Fruit fly (Drosophila melanogaster) whole organism, embryonic: Measurements from ENCODE around the gene EndoGI.

Experiments used
- Bgb ChIP-seq: fragments of 200-800 bp; sonication (Bioruptor generic); IDR thresholded peaks from 2 replicates; pipeline ENCODE4 v1.3.6; 2022; ENCODE audit warnings: missing biosample characterization, missing genetic modification characterization; ENCODE audit not compliant: partially characterized antibody
- CG10321 ChIP-seq: fragments of 200-800 bp; sonication (Bioruptor generic); IDR thresholded peaks from 2 replicates; pipeline ENCODE4 v1.3.6; 2022; ENCODE audit warnings: missing biosample characterization, missing genetic modification characterization
- CG11398 ChIP-seq: fragments of 200-800 bp; sonication (Bioruptor generic); optimal IDR thresholded peaks from 2 replicates; lab custom pipeline; 2016; ENCODE audit warnings: missing biosample characterization, missing genetic modification characterization
- CG11560 ChIP-seq: fragments of 200-800 bp; sonication (Bioruptor generic); IDR thresholded peaks from 3 replicates; pipeline ENCODE4 v1.3.6; 2022; ENCODE audit warnings: missing biosample characterization, missing genetic modification characterization
- CG11723 ChIP-seq: fragments of 200-800 bp; sonication (Bioruptor generic); optimal IDR thresholded peaks from 2 replicates; lab custom pipeline; 2017; ENCODE audit warnings: missing biosample characterization, mild to moderate bottlenecking, missing genetic modification characterization
- CG12769 ChIP-seq: fragments of 200-800 bp; sonication (Bioruptor generic); optimal IDR thresholded peaks from 2 replicates; lab custom pipeline; 2019; ENCODE audit warnings: missing biosample characterization, mild to moderate bottlenecking, missing genetic modification characterization, moderate library complexity
- CG13424 ChIP-seq: fragments of 200-800 bp; sonication (Bioruptor generic); optimal IDR thresholded peaks from 2 replicates; lab custom pipeline; 2019; ENCODE audit warnings: missing biosample characterization, mild to moderate bottlenecking, missing genetic modification characterization, moderate library complexity
- CG13624 ChIP-seq: fragments of 200-800 bp; sonication (Bioruptor generic); optimal IDR thresholded peaks from 2 replicates; lab custom pipeline; 2016; ENCODE audit warnings: missing biosample characterization, missing genetic modification characterization
- CG16863 ChIP-seq: fragments of 200-800 bp; sonication (Bioruptor generic); optimal IDR thresholded peaks from 3 replicates; lab custom pipeline; 2016; ENCODE audit warnings: missing biosample characterization, missing genetic modification characterization
- CG17912 ChIP-seq: fragments of 200-800 bp; sonication (Bioruptor generic); optimal IDR thresholded peaks from 2 replicates; lab custom pipeline; 2018; ENCODE audit warnings: missing biosample characterization, mild to moderate bottlenecking, missing genetic modification characterization
- CG18262 ChIP-seq: fragments of 200-800 bp; optimal IDR thresholded peaks from 3 replicates; lab custom pipeline; 2019; ENCODE audit warnings: missing biosample characterization, mild to moderate bottlenecking, missing genetic modification characterization, moderate library complexity
- CG18599 ChIP-seq: fragments of 200-800 bp; sonication (Bioruptor generic); optimal IDR thresholded peaks from 3 replicates; lab custom pipeline; 2017; ENCODE audit warnings: missing biosample characterization, missing genetic modification characterization, mild to moderate bottlenecking, moderate library complexity, missing genetic modification reagents
- CG5180 ChIP-seq: fragments of 200-800 bp; sonication (Bioruptor generic); optimal IDR thresholded peaks from 3 replicates; lab custom pipeline; 2017; ENCODE audit warnings: missing biosample characterization, missing genetic modification characterization, mild to moderate bottlenecking, moderate library complexity, missing genetic modification reagents
- CG6654 ChIP-seq: fragments of 200-800 bp; sonication (Bioruptor generic); optimal IDR thresholded peaks from 2 replicates; lab custom pipeline; 2017; ENCODE audit warnings: missing biosample characterization, mild to moderate bottlenecking, missing genetic modification characterization
- CG8290 ChIP-seq, 3 experiments: fragments of 200-800 bp; sonication (Bioruptor generic); optimal IDR thresholded peaks; 2 replicates each; lab custom pipeline; 2016 to 2019; ENCODE audit warnings: missing biosample characterization in 3 of 3, missing genetic modification characterization in 3 of 3, mild to moderate bottlenecking in 2 of 3, moderate library complexity in 1 of 3
- CG8924 ChIP-seq: fragments of 200-800 bp; optimal IDR thresholded peaks from 3 replicates; lab custom pipeline; 2019; ENCODE audit warnings: missing biosample characterization, mild to moderate bottlenecking, missing genetic modification characterization, moderate library complexity
- Camta ChIP-seq: fragments of 200-800 bp; sonication (Bioruptor generic); optimal IDR thresholded peaks from 2 replicates; lab custom pipeline; 2016; ENCODE audit warnings: missing biosample characterization, missing genetic modification characterization
- Doc3 ChIP-seq: fragments of 200-800 bp; sonication (Bioruptor generic); IDR thresholded peaks from 3 replicates; pipeline ENCODE4 v1.3.6; 2022; ENCODE audit warnings: missing biosample characterization, missing genetic modification characterization; ENCODE audit not compliant: partially characterized antibody
- GATAe ChIP-seq: fragments of 200-800 bp; sonication (Bioruptor generic); conservative IDR thresholded peaks from 2 replicates; pipeline ENCODE4 v1.3.6; 2022; ENCODE audit warnings: missing biosample characterization, missing genetic modification characterization
- HmgD ChIP-seq: fragments of 200-800 bp; sonication (Bioruptor generic); optimal IDR thresholded peaks from 3 replicates; lab custom pipeline; 2016; ENCODE audit warnings: missing biosample characterization, missing genetic modification characterization
- Optix ChIP-seq: fragments of 200-800 bp; sonication (Bioruptor generic); IDR thresholded peaks from 3 replicates; pipeline ENCODE4 v1.3.6; 2022; ENCODE audit warnings: missing biosample characterization, missing genetic modification characterization
- Rfx ChIP-seq: fragments of 200-800 bp; sonication (Bioruptor generic); IDR thresholded peaks from 2 replicates; pipeline ENCODE4 v1.3.6; 2022; ENCODE audit warnings: missing biosample characterization, missing genetic modification characterization
- Trl ChIP-seq, 3 experiments: fragments of >200 bp in 2 of 3; fragments of 200-800 bp in 1 of 3; sonication (Bioruptor generic) in 1 of 3; optimal IDR thresholded peaks; 2 replicates in 1 of 3; 3 replicates in 2 of 3; lab custom pipeline; 2016 to 2017; ENCODE audit warnings: missing biosample characterization in 1 of 3, missing genetic modification characterization in 1 of 3
- ac ChIP-seq: fragments of 200-800 bp; sonication (Bioruptor generic); optimal IDR thresholded peaks from 3 replicates; lab custom pipeline; 2017; ENCODE audit warnings: missing biosample characterization, mild to moderate bottlenecking, missing genetic modification characterization
- al ChIP-seq: fragments of 200-800 bp; sonication (Bioruptor generic); IDR thresholded peaks from 2 replicates; pipeline ENCODE4 v1.3.6; 2022; ENCODE audit warnings: missing biosample characterization, missing genetic modification characterization
- ato ChIP-seq: fragments of 200-800 bp; sonication (Bioruptor generic); IDR thresholded peaks from 2 replicates; pipeline ENCODE4 v1.3.6; 2022; ENCODE audit warnings: missing biosample characterization, missing genetic modification characterization; ENCODE audit not compliant: partially characterized antibody
- bbx ChIP-seq: fragments of 200-800 bp; sonication (Bioruptor generic); IDR thresholded peaks from 2 replicates; pipeline ENCODE4 v1.3.6; 2022; ENCODE audit warnings: missing biosample characterization, missing genetic modification characterization; ENCODE audit not compliant: partially characterized antibody
- cas ChIP-seq: fragments of 200-800 bp; sonication (Bioruptor generic); IDR thresholded peaks from 2 replicates; pipeline ENCODE4 v1.3.6; 2022; ENCODE audit warnings: missing biosample characterization, missing genetic modification characterization
- dati ChIP-seq: fragments of 200-800 bp; sonication (Bioruptor generic); IDR thresholded peaks from 2 replicates; pipeline ENCODE4 v1.3.6; 2022; ENCODE audit warnings: missing biosample characterization, missing genetic modification characterization
- disco-r ChIP-seq: fragments of 200-800 bp; sonication (Bioruptor generic); optimal IDR thresholded peaks from 2 replicates; lab custom pipeline; 2016; ENCODE audit warnings: missing biosample characterization, missing genetic modification characterization
- fu2 ChIP-seq: fragments of 200-800 bp; sonication (Bioruptor generic); optimal IDR thresholded peaks from 2 replicates; lab custom pipeline; 2016; ENCODE audit warnings: missing biosample characterization, missing genetic modification characterization
- gcm ChIP-seq: fragments of 200-800 bp; sonication (Bioruptor generic); optimal IDR thresholded peaks from 2 replicates; lab custom pipeline; 2019; ENCODE audit warnings: missing biosample characterization, mild to moderate bottlenecking, missing genetic modification characterization, moderate library complexity
- gro ChIP-seq: fragments of 200-800 bp; sonication (Bioruptor generic); optimal IDR thresholded peaks from 2 replicates; lab custom pipeline; 2016; ENCODE audit warnings: missing biosample characterization, missing genetic modification characterization
- gsb-n ChIP-seq: fragments of 200-800 bp; sonication (Bioruptor generic); optimal IDR thresholded peaks from 3 replicates; lab custom pipeline; 2018; ENCODE audit warnings: missing biosample characterization, mild to moderate bottlenecking, missing genetic modification characterization
- h ChIP-seq: fragments of >200 bp; optimal IDR thresholded peaks from 2 replicates; lab custom pipeline; 2017
- hb ChIP-seq: fragments of 200-800 bp; sonication (Bioruptor generic); IDR thresholded peaks from 3 replicates; pipeline ENCODE4 v1.3.6; 2022; ENCODE audit warnings: missing biosample characterization, missing genetic modification characterization; ENCODE audit not compliant: partially characterized antibody
- lab ChIP-seq: fragments of 200-800 bp; sonication (Bioruptor generic); optimal IDR thresholded peaks from 3 replicates; lab custom pipeline; 2017; ENCODE audit warnings: missing biosample characterization, missing genetic modification characterization, mild to moderate bottlenecking, moderate library complexity, missing genetic modification reagents
- lola ChIP-seq, 3 experiments: fragments of >200 bp in 2 of 3; fragments of 200-800 bp in 1 of 3; sonication (Bioruptor generic) in 1 of 3; optimal IDR thresholded peaks; 2 replicates each; lab custom pipeline; 2017 to 2019; ENCODE audit warnings: missing biosample characterization in 3 of 3, missing genetic modification characterization in 3 of 3, mild to moderate bottlenecking in 1 of 3, moderate library complexity in 1 of 3
- mld ChIP-seq: fragments of 200-800 bp; sonication (Bioruptor generic); IDR thresholded peaks from 3 replicates; pipeline ENCODE4 v1.3.6; 2022; ENCODE audit warnings: missing biosample characterization, missing genetic modification characterization; ENCODE audit not compliant: partially characterized antibody
- nom ChIP-seq: fragments of 200-800 bp; sonication (Bioruptor generic); optimal IDR thresholded peaks from 2 replicates; lab custom pipeline; 2017; ENCODE audit warnings: missing biosample characterization, missing genetic modification characterization, mild to moderate bottlenecking, moderate library complexity, missing genetic modification reagents
- pfk ChIP-seq: fragments of 200-800 bp; sonication (Bioruptor generic); optimal IDR thresholded peaks from 2 replicates; lab custom pipeline; 2018; ENCODE audit warnings: missing biosample characterization, mild to moderate bottlenecking, missing genetic modification characterization, moderate library complexity
- sc ChIP-seq, 3 experiments: fragments of >200 bp in 2 of 3; fragments of 200-800 bp in 1 of 3; sonication (Bioruptor generic) in 1 of 3; optimal IDR thresholded peaks; 2 replicates in 2 of 3; 3 replicates in 1 of 3; lab custom pipeline; 2017; ENCODE audit warnings: mild to moderate bottlenecking in 1 of 3, missing biosample characterization in 1 of 3, missing genetic modification characterization in 1 of 3, missing genetic modification reagents in 1 of 3
- stwl ChIP-seq: fragments of 200-800 bp; sonication (Bioruptor generic); optimal IDR thresholded peaks from 3 replicates; lab custom pipeline; 2018; ENCODE audit warnings: missing biosample characterization, mild to moderate bottlenecking, missing genetic modification characterization, moderate library complexity
- tin ChIP-seq: fragments of 200-800 bp; sonication (Bioruptor generic); optimal IDR thresholded peaks from 3 replicates; lab custom pipeline; 2016; ENCODE audit warnings: missing biosample characterization, missing genetic modification characterization
- ttk ChIP-seq: fragments of 200-800 bp; sonication (Bioruptor generic); IDR thresholded peaks from 2 replicates; pipeline ENCODE4 v2.1.2; 2022; ENCODE audit warnings: missing biosample characterization, missing genetic modification characterization
- unc-4 ChIP-seq: fragments of 200-800 bp; sonication (Bioruptor generic); IDR thresholded peaks from 2 replicates; pipeline ENCODE4 v1.3.6; 2022; ENCODE audit warnings: missing biosample characterization, missing genetic modification characterization; ENCODE audit not compliant: partially characterized antibody
- wdn ChIP-seq: fragments of 200-800 bp; sonication (Bioruptor generic); IDR thresholded peaks from 2 replicates; pipeline ENCODE4 v1.3.6; 2022; ENCODE audit warnings: missing biosample characterization, missing genetic modification characterization
- zen ChIP-seq: fragments of 200-800 bp; sonication (Bioruptor generic); optimal IDR thresholded peaks from 3 replicates; lab custom pipeline; 2018; ENCODE audit warnings: missing biosample characterization, mild to moderate bottlenecking, missing genetic modification characterization, moderate library complexity

The EndoGI gene

DNA sequence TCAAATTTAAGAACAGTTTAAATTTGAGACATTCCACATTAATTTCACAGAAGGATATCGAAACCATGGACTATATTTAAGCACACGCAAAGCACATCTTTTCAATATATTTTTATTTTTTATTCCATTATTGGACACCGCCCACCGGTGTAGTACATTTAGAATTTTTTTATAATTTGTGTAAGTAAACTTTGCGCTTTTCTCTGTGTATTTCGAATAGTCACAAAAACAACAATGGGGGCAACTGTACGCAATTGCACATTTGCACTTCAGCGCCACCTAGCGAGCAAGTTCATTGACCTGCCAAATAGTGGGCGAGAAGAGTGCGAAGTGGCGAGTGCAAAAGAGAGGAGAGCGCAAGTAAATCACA is 18.3 kb downstream of the EndoGI start (continued):
- TF ChIP-seq mld (GFP tag; lab: Robert Waterston, UW) = no peak
- peak; percentile 86 for TF ChIP-seq CG18599 (GFP tag; lab: Kevin White, UChicago)
- peak; percentile 58 for TF ChIP-seq CG18262
- no peak for TF ChIP-seq Doc3 (GFP tag; lab: Robert Waterston, UW)
- TF ChIP-seq CG8290 (GFP tag; optimal IDR thresholded peaks at IDR 0.05; lab: Kevin White, UChicago) = no peak
- no peak for TF ChIP-seq CG8290 (tag; optimal IDR thresholded peaks at IDR 0.05; lab: Kevin White, UChicago)
- TF ChIP-seq disco-r (GFP tag; lab: Kevin White, UChicago) = no peak
- TF ChIP-seq h (lab: Kevin White, UChicago) = no peak
- TF ChIP-seq gro (GFP tag; lab: Kevin White, UChicago) = no peak
- no peak for TF ChIP-seq Bgb
- no peak for TF ChIP-seq ac (GFP tag; lab: Kevin White, UChicago)
- peak; percentile 2 for TF ChIP-seq gsb-n (tag; lab: Kevin White, UChicago)
- TF ChIP-seq lola (GFP tag; optimal IDR thresholded peaks at IDR 0.05; lab: Kevin White, UChicago) = peak in 1 of 3 experiments; percentile 28
- no peak for TF ChIP-seq fu2
- no peak for TF ChIP-seq CG5180 (GFP tag; lab: Kevin White, UChicago)
- TF ChIP-seq CG6654 (GFP tag; lab: Kevin White, UChicago) = no peak
- TF ChIP-seq stwl = no peak
- TF ChIP-seq Rfx (GFP tag; lab: Robert Waterston, UW) = peak; percentile 57; the same call in 1 of the 2 replicates
- TF ChIP-seq CG8924 (tag; lab: Kevin White, UChicago) = peak; percentile 51

- TF ChIP-seq CG13424 (no peak), Trl (optimal IDR thresholded peaks at IDR 0.05; lab: Kevin White, UChicago) (peak; percentile 40 to 42), Trl (GFP tag; optimal IDR thresholded peaks at IDR 0.05; lab: Kevin White, UChicago) (no peak), tin (GFP tag; lab: Kevin White, UChicago) (no peak), CG13624 (GFP tag; lab: Kevin White, UChicago) (no peak), CG12769 (no peak), Camta (no peak), sc (optimal IDR thresholded peaks at IDR 0.05; lab: Kevin White, UChicago) (no peak), sc (GFP tag; optimal IDR thresholded peaks at IDR 0.05; lab: Kevin White, UChicago) (no peak), CG16863 (GFP tag; lab: Kevin White, UChicago) (no peak), lab (no peak), hb (GFP tag; lab: Robert Waterston, UW) (no peak), Optix (no peak), CG17912 (no peak), al (no peak), CG11560 (no peak), gcm (GFP tag; lab: Kevin White, UChicago) (no peak), nom (GFP tag; lab: Kevin White, UChicago) (no peak), cas (GFP tag; lab: Robert Waterston, UW) (no peak), unc-4 (no peak), ac (GFP tag; lab: Kevin White, UChicago) (no peak), GATAe (GFP tag; lab: Robert Waterston, UW) (no peak), CG10321 (GFP tag; lab: Robert Waterston, UW) (0 out of 2 replicates have a peak, but pooled peaks have one; percentile 26), CG11398 (GFP tag; lab: Kevin White, UChicago) (no peak), pfk (GFP tag; lab: Kevin White, UChicago) (peak; percentile 7), ato (no peak), CG11723 (no peak), wdn (no peak), zen (tag; lab: Kevin White, UChicago) (peak; percentile 0), HmgD (GFP tag; lab: Kevin White, UChicago) (no peak), dati (GFP tag; lab: Robert Waterston, UW) (no peak), ttk (GFP tag; lab: Robert Waterston, UW) (no peak), bbx (no peak), disco-r (GFP tag; lab: Kevin White, UChicago) (no peak)
Measured at dm6 chr2L:16276820-16277219, 19.3 kb downstream of the EndoGI start.
